Worm (Caenorhabditis elegans) whole organism, mixed stage, embryonic: ENCODE measurements around the gene C03H5.6.

Source experiments
- blmp-1 ChIP-seq: fragments of 150-350 bp; optimal IDR thresholded peaks from 2 replicates; lab custom pipeline; 2014; ENCODE audit warnings: missing biosample characterization, missing genetic modification characterization
- cnd-1 ChIP-seq: fragments of 200-800 bp; sonication (Bioruptor generic); optimal IDR thresholded peaks from 2 replicates; lab custom pipeline; 2018; ENCODE audit warnings: mild to moderate bottlenecking, missing genetic modification characterization, missing compliant biosample characterization
- elt-1 ChIP-seq: sonication (generic microtip); optimal IDR thresholded peaks from 2 replicates; lab custom pipeline; 2017; ENCODE audit warnings: missing genetic modification characterization, mild to moderate bottlenecking, missing compliant biosample characterization, antibody characterized with exemption, moderate library complexity, borderline replicate concordance; ENCODE audit not compliant: insufficient read depth
- nhr-2 ChIP-seq: fragments of 150-350 bp; optimal IDR thresholded peaks from 2 replicates; lab custom pipeline; 2014; ENCODE audit warnings: missing biosample characterization, missing genetic modification characterization
- nhr-76 ChIP-seq: sonication (generic microtip); optimal IDR thresholded peaks from 2 replicates; lab custom pipeline; 2017; ENCODE audit warnings: missing biosample characterization, missing genetic modification characterization
- pha-4 ChIP-seq: fragments of 150-350 bp; optimal IDR thresholded peaks from 2 replicates; lab custom pipeline; 2018; ENCODE audit warnings: missing biosample characterization, missing genetic modification reagents, missing genetic modification characterization

DNA sequence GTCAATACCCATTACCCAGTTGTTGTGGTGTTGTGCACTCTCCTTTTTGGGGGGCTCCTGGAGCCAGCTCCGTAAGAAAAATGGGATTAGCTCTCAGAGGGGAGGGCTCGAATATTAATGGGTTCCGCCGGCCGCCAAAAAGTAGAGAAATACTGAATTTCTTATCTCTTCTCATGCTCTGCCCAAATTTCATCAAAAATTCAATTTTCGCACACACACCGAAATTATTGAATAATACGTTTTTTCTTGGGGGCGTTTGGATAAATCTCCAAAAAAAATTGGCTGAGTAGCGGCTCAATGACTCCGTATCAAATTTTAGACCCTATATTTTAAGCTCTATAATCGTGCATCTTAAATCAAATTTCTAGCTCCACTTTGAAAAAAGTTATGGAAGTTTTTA lies 946 bp upstream of the C03H5.6 start:
- TF ChIP-seq nhr-76 (tag; lab: Kevin White, UChicago) (no peak), elt-1 (no peak), nhr-2 (tag; lab: Kevin White, UChicago) (no peak), pha-4 (tag; lab: Kevin White, UChicago) (no peak), cnd-1 (no peak), blmp-1 (no peak)
